Fruit fly (Drosophila melanogaster): ENCODE measurements around the gene CG4558.

Gene CG4558

dm6 chrX:6860413-6861089 lies 11.0 kb downstream of the CG4558 start:
- TF ChIP-seq EcR (GFP tag; optimal IDR thresholded peaks at IDR 0.05) (no peak), pan (optimal IDR thresholded peaks at IDR 0.05) (no peak), CG8478 (optimal IDR thresholded peaks at IDR 0.05) (no peak), Dll (optimal IDR thresholded peaks at IDR 0.05) (no peak), usp (GFP tag; optimal IDR thresholded peaks at IDR 0.05) (no peak), psq (optimal IDR thresholded peaks at IDR 0.05) (no peak)

dm6 chrX:6861523-6862077 lies 12.0 kb downstream of the CG4558 start:
- TF ChIP-seq Dll (optimal IDR thresholded peaks at IDR 0.05) (no peak), usp (GFP tag; optimal IDR thresholded peaks at IDR 0.05) (no peak), EcR (GFP tag; optimal IDR thresholded peaks at IDR 0.05) (no peak)

- TF ChIP-seq usp (GFP tag; optimal IDR thresholded peaks at IDR 0.05), result no peak
- no peak for TF ChIP-seq Dll (optimal IDR thresholded peaks at IDR 0.05)
- TF ChIP-seq CG8478 (optimal IDR thresholded peaks at IDR 0.05), result no peak
- TF ChIP-seq pan (optimal IDR thresholded peaks at IDR 0.05), result no peak
- no peak for TF ChIP-seq psq (optimal IDR thresholded peaks at IDR 0.05)
- TF ChIP-seq EcR (GFP tag; optimal IDR thresholded peaks at IDR 0.05), result no peak
Observed at dm6 chrX:6862521-6863288, 13.1 kb downstream of the CG4558 start.

dm6 chrX:6863289-6863938 lies 13.8 kb downstream of the CG4558 start, which contains the start of gene CG43736:
Gene CG43736, plus strand, starts transcription at chrX:6863888.
- TF ChIP-seq usp (GFP tag; optimal IDR thresholded peaks at IDR 0.05) (no peak), psq (optimal IDR thresholded peaks at IDR 0.05) (no peak), CG8478 (optimal IDR thresholded peaks at IDR 0.05) (no peak), pan (optimal IDR thresholded peaks at IDR 0.05) (no peak)

- no peak for TF ChIP-seq EcR (GFP tag; optimal IDR thresholded peaks at IDR 0.05)
- TF ChIP-seq psq (optimal IDR thresholded peaks at IDR 0.05), result no peak
- no peak for TF ChIP-seq CG8478 (optimal IDR thresholded peaks at IDR 0.05)
- no peak for TF ChIP-seq pan (optimal IDR thresholded peaks at IDR 0.05)
- no peak for TF ChIP-seq usp (GFP tag; optimal IDR thresholded peaks at IDR 0.05)
- no peak for TF ChIP-seq Dll (optimal IDR thresholded peaks at IDR 0.05)
Observed at dm6 chrX:6865039-6865438, 15.5 kb downstream of the CG4558 start.

dm6 chrX:6866040-6866439 lies 16.5 kb downstream of the CG4558 start:
- no peak for TF ChIP-seq psq (optimal IDR thresholded peaks at IDR 0.05)

- no peak for TF ChIP-seq CG8478 (optimal IDR thresholded peaks at IDR 0.05)
- TF ChIP-seq Dll (optimal IDR thresholded peaks at IDR 0.05), result no peak
- no peak for TF ChIP-seq usp (GFP tag; optimal IDR thresholded peaks at IDR 0.05)
- TF ChIP-seq EcR (GFP tag; optimal IDR thresholded peaks at IDR 0.05), result no peak
- no peak for TF ChIP-seq psq (optimal IDR thresholded peaks at IDR 0.05)
- TF ChIP-seq pan (optimal IDR thresholded peaks at IDR 0.05), result no peak
Observed at dm6 chrX:6866764-6867163, 17.2 kb downstream of the CG4558 start.

- TF ChIP-seq CG8478 (optimal IDR thresholded peaks at IDR 0.05) (no peak), psq (optimal IDR thresholded peaks at IDR 0.05) (no peak)
Observed at dm6 chrX:6867175-6868023, 17.8 kb downstream of the CG4558 start, which contains the start of gene CG14434. Gene CG14434, minus strand, starts transcription at chrX:6867194.

dm6 chrX:6868024-6868628 lies 18.6 kb downstream of the CG4558 start:
- TF ChIP-seq Dll (optimal IDR thresholded peaks at IDR 0.05) (peak; percentile 30), psq (optimal IDR thresholded peaks at IDR 0.05) (no peak), EcR (GFP tag; optimal IDR thresholded peaks at IDR 0.05) (no peak), CG8478 (optimal IDR thresholded peaks at IDR 0.05) (no peak)

dm6 chrX:6868629-6869579 lies 19.3 kb downstream of the CG4558 start:
- TF ChIP-seq EcR (GFP tag; optimal IDR thresholded peaks at IDR 0.05) (no peak), pan (optimal IDR thresholded peaks at IDR 0.05) (no peak), psq (optimal IDR thresholded peaks at IDR 0.05) (no peak), usp (GFP tag; optimal IDR thresholded peaks at IDR 0.05) (no peak), CG8478 (optimal IDR thresholded peaks at IDR 0.05) (no peak), Dll (optimal IDR thresholded peaks at IDR 0.05) (no peak)
